Fruit fly (Drosophila melanogaster) Kc167 (cell line): Measurements from ENCODE around the gene Acbp6.

Source experiments
- Sin3A ChIP-seq: fragments of >200 bp; optimal IDR thresholded peaks from 2 replicates; lab custom pipeline; 2018; ENCODE audit warnings: missing external identifiers
- h ChIP-seq: fragments of >200 bp; optimal IDR thresholded peaks from 3 replicates; lab custom pipeline; 2018; ENCODE audit warnings: missing external identifiers
- insv ChIP-seq: fragments of >200 bp; optimal IDR thresholded peaks from 3 replicates; lab custom pipeline; 2018; ENCODE audit warnings: missing external identifiers
- psq ChIP-seq: fragments of >200 bp; optimal IDR thresholded peaks from 2 replicates; lab custom pipeline; 2017; ENCODE audit warnings: missing external identifiers
- ttk ChIP-seq: sonication (Bioruptor generic); optimal IDR thresholded peaks from 2 replicates; lab custom pipeline; 2017; ENCODE audit warnings: missing external identifiers

dm6 chr3L:7113010-7113409 lies 15.7 kb upstream of the Acbp6 start:
- TF ChIP-seq Sin3A (lab: Kevin White, UChicago) (no peak), psq (lab: Kevin White, UChicago) (no peak), insv (no peak), ttk (lab: Kevin White, UChicago) (no peak), h (no peak)
